Fruit fly (Drosophila melanogaster): ENCODE measurements around the gene CG17917.

The CG17917 gene

dm6 chr3R:6373512-6374306, 31.9 kb downstream of the CG17917 start (continued):
- TF ChIP-seq Doc2 (GFP tag; IDR thresholded peaks at IDR 0.05) (no peak), B-H1 (GFP tag; IDR thresholded peaks at IDR 0.05) (no peak; the same call in 2 of the 3 replicates), jumu (GFP tag; optimal IDR thresholded peaks at IDR 0.05) (no peak), gt (GFP tag; IDR thresholded peaks at IDR 0.05) (no peak), amos (GFP tag; IDR thresholded peaks at IDR 0.05; ENCODE audit: partially characterized antibody) (no peak), Tbp (GFP tag; optimal IDR thresholded peaks at IDR 0.05) (no peak), ash1 (GFP tag; optimal IDR thresholded peaks at IDR 0.05) (no peak), CG13123 (GFP tag; optimal IDR thresholded peaks at IDR 0.05) (peak; percentile 42), nerfin-1 (tag; optimal IDR thresholded peaks at IDR 0.05) (peak; percentile 16), CG11456 (GFP tag; IDR thresholded peaks at IDR 0.05) (0 out of 3 replicates have a peak, but pooled peaks have one; percentile 4), CG13894 (tag; optimal IDR thresholded peaks at IDR 0.05) (peak; percentile 28), Lim3 (GFP tag; IDR thresholded peaks at IDR 0.05) (no peak), E2f2 (GFP tag; IDR thresholded peaks at IDR 0.05) (peak; percentile 41; the same call in 1 of the 2 replicates), CG4282 (GFP tag; optimal IDR thresholded peaks at IDR 0.05) (no peak), CG6765 (GFP tag; optimal IDR thresholded peaks at IDR 0.05) (peak; percentile 52), ftz-f1 (GFP tag; optimal IDR thresholded peaks at IDR 0.05) (no peak), CG9215 (GFP tag; IDR thresholded peaks at IDR 0.05) (no peak), CG8924 (tag; optimal IDR thresholded peaks at IDR 0.05) (peak; percentile 65), Hr78 (GFP tag; optimal IDR thresholded peaks at IDR 0.05) (no peak), CG14050 (GFP tag; IDR thresholded peaks at IDR 0.05) (0 out of 3 replicates have a peak, but pooled peaks have one; percentile 25), CG3726 (GFP tag; IDR thresholded peaks at IDR 0.05) (no peak), danr (GFP tag; IDR thresholded peaks at IDR 0.05) (peak; percentile 29; the same call in 1 of the 2 replicates), Taf1 (GFP tag; IDR thresholded peaks at IDR 0.05) (peak; percentile 19; the same call in 1 of the 2 replicates), inv (GFP tag; IDR thresholded peaks at IDR 0.05; ENCODE audit: partially characterized antibody) (no peak), lov (optimal IDR thresholded peaks at IDR 0.05) (no peak), lov (GFP tag; IDR thresholded peaks at IDR 0.05) (no peak), D19A (tag; optimal IDR thresholded peaks at IDR 0.05) (peak; percentile 11), CG7928 (GFP tag; optimal IDR thresholded peaks at IDR 0.05) (peak; percentile 32), ase (GFP tag; IDR thresholded peaks at IDR 0.05) (no peak), sna (GFP tag; IDR thresholded peaks at IDR 0.05; ENCODE audit: partially characterized antibody) (no peak), nom (GFP tag; optimal IDR thresholded peaks at IDR 0.05) (peak; percentile 47), CG10274 (GFP tag; optimal IDR thresholded peaks at IDR 0.05) (no peak), CG3407 (GFP tag; optimal IDR thresholded peaks at IDR 0.05) (peak; percentile 43), Sox102F (GFP tag; optimal IDR thresholded peaks at IDR 0.05) (no peak), CG4707 (GFP tag; optimal IDR thresholded peaks at IDR 0.05) (peak; percentile 3), Dad (GFP tag; optimal IDR thresholded peaks at IDR 0.05) (no peak), CG18011 (GFP tag; optimal IDR thresholded peaks at IDR 0.05) (peak; percentile 6), CG9932 (GFP tag; IDR thresholded peaks at IDR 0.05) (peak; percentile 66), CG11504 (tag; optimal IDR thresholded peaks at IDR 0.05) (no peak), CG17361 (GFP tag; IDR thresholded peaks at IDR 0.05) (no peak; the same call in 2 of the 3 replicates), CG11695 (GFP tag; IDR thresholded peaks at IDR 0.05) (0 out of 3 replicates have a peak, but pooled peaks have one; percentile 28), nmo (GFP tag; optimal IDR thresholded peaks at IDR 0.05) (peak; percentile 21), CG12744 (GFP tag; optimal IDR thresholded peaks at IDR 0.05) (peak; percentile 72), CG4424 (GFP tag; optimal IDR thresholded peaks at IDR 0.05) (no peak), Camta (GFP tag; optimal IDR thresholded peaks at IDR 0.05) (peak; percentile 16), peb (GFP tag; IDR thresholded peaks at IDR 0.05) (no peak), Nf-YA (GFP tag; IDR thresholded peaks at IDR 0.05) (no peak), CG30403 (GFP tag; optimal IDR thresholded peaks at IDR 0.05) (peak; percentile 48), grn (GFP tag; optimal IDR thresholded peaks at IDR 0.05) (peak; percentile 68), Side (GFP tag; optimal IDR thresholded peaks at IDR 0.05) (no peak)
